Worm (Caenorhabditis elegans) whole organism, mixed stage, embryonic: ENCODE results near the gene C08A9.3.

Experiments used
- ceh-39 ChIP-seq: fragments of 150-350 bp; optimal IDR thresholded peaks from 2 replicates; lab custom pipeline; 2014; ENCODE audit warnings: missing biosample characterization, missing genetic modification characterization
- lin-13 ChIP-seq: fragments of 150-350 bp; optimal IDR thresholded peaks from 2 replicates; lab custom pipeline; 2014; ENCODE audit warnings: missing biosample characterization, missing genetic modification characterization
- nhr-28 ChIP-seq: fragments of 150-350 bp; optimal IDR thresholded peaks from 2 replicates; lab custom pipeline; 2014; ENCODE audit warnings: missing biosample characterization, missing genetic modification characterization
- snpc-4 ChIP-seq: fragments of 150-350 bp; optimal IDR thresholded peaks from 2 replicates; lab custom pipeline; 2014; ENCODE audit warnings: missing biosample characterization, missing genetic modification characterization
- unc-39 ChIP-seq: fragments of 150-350 bp; optimal IDR thresholded peaks from 2 replicates; lab custom pipeline; 2014; ENCODE audit warnings: missing biosample characterization, missing genetic modification characterization

DNA sequence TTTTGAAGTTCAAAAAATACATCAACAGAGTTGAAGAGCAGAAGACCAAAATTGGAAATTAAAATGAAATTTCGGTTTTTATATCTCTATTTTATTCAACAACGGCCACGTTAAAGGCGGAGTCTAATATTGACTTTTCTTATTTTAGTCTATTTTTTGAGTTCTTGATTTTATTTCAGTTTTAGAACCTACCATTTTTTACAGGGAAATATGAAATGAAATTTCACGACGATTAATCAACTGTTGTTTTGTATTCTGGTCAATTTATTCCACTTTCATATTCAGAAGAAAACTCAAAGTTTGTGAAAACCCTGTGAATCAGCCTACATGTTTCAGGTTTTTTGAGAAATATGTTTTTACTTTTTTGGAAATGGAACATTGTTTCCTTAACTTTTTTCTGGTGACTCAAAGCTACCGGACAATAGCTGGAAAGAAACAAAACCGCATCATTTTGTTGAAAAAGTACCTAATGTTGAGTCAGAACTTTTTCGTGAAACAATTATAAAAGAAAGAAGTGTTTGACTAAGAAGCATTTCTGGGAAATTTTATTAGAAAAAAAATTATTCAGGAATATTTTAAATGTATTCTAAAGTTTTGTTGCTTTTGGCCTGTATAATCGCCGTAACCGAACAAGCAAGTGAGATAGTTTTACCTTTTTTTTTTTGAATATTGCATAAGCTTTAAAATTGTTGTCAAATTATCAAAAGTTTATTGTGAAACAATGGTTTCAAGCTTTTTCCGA, 12.3 kb downstream of the C08A9.3 start, which contains the start of the genes irld-23 and C08A9.10:
- TF ChIP-seq nhr-28 (tag; lab: Kevin White, UChicago) (no peak), snpc-4 (tag; lab: Kevin White, UChicago) (no peak), lin-13 (tag; lab: Kevin White, UChicago) (no peak), ceh-39 (tag; lab: Kevin White, UChicago) (no peak), unc-39 (no peak)
